Fruit fly (Drosophila melanogaster) whole organism, embryonic: ENCODE measurements around the gene ClpP.
A peak's percentile ranks its signal among the peaks of the same experiment; 100 is the strongest.

Experiments used
- CG10654 ChIP-seq: fragments of 200-800 bp; sonication (Bioruptor generic); optimal IDR thresholded peaks from 2 replicates; lab custom pipeline; 2016; ENCODE audit warnings: missing biosample characterization, missing genetic modification characterization
- CG10979 ChIP-seq: fragments of 200-800 bp; sonication (Bioruptor generic); optimal IDR thresholded peaks from 2 replicates; lab custom pipeline; 2018; ENCODE audit warnings: missing biosample characterization, mild to moderate bottlenecking, missing genetic modification characterization, moderate library complexity
- CG11093 ChIP-seq: fragments of 200-800 bp; sonication (Bioruptor generic); IDR thresholded peaks from 3 replicates; pipeline ENCODE4 v1.3.6; 2022; ENCODE audit warnings: missing biosample characterization, missing genetic modification characterization
- CG13424 ChIP-seq: fragments of 200-800 bp; sonication (Bioruptor generic); optimal IDR thresholded peaks from 2 replicates; lab custom pipeline; 2019; ENCODE audit warnings: missing biosample characterization, mild to moderate bottlenecking, missing genetic modification characterization, moderate library complexity
- CG13894 ChIP-seq: fragments of 200-800 bp; sonication (Bioruptor generic); optimal IDR thresholded peaks from 3 replicates; lab custom pipeline; 2018; ENCODE audit warnings: missing biosample characterization, mild to moderate bottlenecking, missing genetic modification characterization, moderate library complexity
- CG14667 ChIP-seq: fragments of 200-800 bp; sonication (Bioruptor generic); IDR thresholded peaks from 2 replicates; pipeline ENCODE4 v1.3.6; 2022; ENCODE audit warnings: missing biosample characterization, missing genetic modification characterization
- CG14965 ChIP-seq: fragments of 200-800 bp; sonication (Bioruptor generic); optimal IDR thresholded peaks from 2 replicates; lab custom pipeline; 2016; ENCODE audit warnings: missing biosample characterization, missing genetic modification characterization, borderline replicate concordance
- CG15073 ChIP-seq: fragments of 200-800 bp; sonication (Bioruptor generic); optimal IDR thresholded peaks from 2 replicates; lab custom pipeline; 2016; ENCODE audit warnings: missing biosample characterization, missing genetic modification characterization
- CG2875 ChIP-seq: fragments of 200-800 bp; sonication (Bioruptor generic); optimal IDR thresholded peaks from 2 replicates; lab custom pipeline; 2017; ENCODE audit warnings: missing biosample characterization, mild to moderate bottlenecking, missing genetic modification characterization, missing genetic modification reagents
- CG3847 ChIP-seq: fragments of 200-800 bp; sonication (Bioruptor generic); IDR thresholded peaks from 2 replicates; pipeline ENCODE4 v1.3.6; 2022; ENCODE audit warnings: missing biosample characterization, missing genetic modification characterization
- CG6683 ChIP-seq: fragments of 200-800 bp; sonication (Bioruptor generic); optimal IDR thresholded peaks from 2 replicates; lab custom pipeline; 2017; ENCODE audit warnings: missing biosample characterization, mild to moderate bottlenecking, missing genetic modification characterization, missing genetic modification reagents
- CG6791 ChIP-seq: fragments of 200-800 bp; sonication (Bioruptor generic); IDR thresholded peaks from 3 replicates; pipeline ENCODE4 v1.3.6; 2022; ENCODE audit warnings: missing biosample characterization, missing genetic modification characterization; ENCODE audit not compliant: partially characterized antibody
- CG6854 ChIP-seq: fragments of 200-800 bp; sonication (Bioruptor generic); optimal IDR thresholded peaks from 3 replicates; lab custom pipeline; 2017; ENCODE audit warnings: missing biosample characterization, mild to moderate bottlenecking, missing genetic modification characterization
- CG7928 ChIP-seq: fragments of 200-800 bp; sonication (Bioruptor generic); optimal IDR thresholded peaks from 2 replicates; lab custom pipeline; 2017; ENCODE audit warnings: missing biosample characterization, mild to moderate bottlenecking, missing genetic modification characterization
- CTCF ChIP-seq: fragments of 200-800 bp; sonication (Bioruptor generic); optimal IDR thresholded peaks from 2 replicates; lab custom pipeline; 2017; ENCODE audit warnings: missing biosample characterization, mild to moderate bottlenecking, missing genetic modification characterization, moderate library complexity
- Chrac-16 ChIP-seq: fragments of 200-800 bp; sonication (Bioruptor generic); optimal IDR thresholded peaks from 3 replicates; lab custom pipeline; 2016; ENCODE audit warnings: missing biosample characterization, missing genetic modification characterization
- CrebB ChIP-seq: fragments of 200-800 bp; sonication (Bioruptor generic); optimal IDR thresholded peaks from 3 replicates; lab custom pipeline; 2018; ENCODE audit warnings: missing biosample characterization, mild to moderate bottlenecking, missing genetic modification characterization
- Dek ChIP-seq: fragments of 200-800 bp; sonication (Bioruptor generic); optimal IDR thresholded peaks from 3 replicates; lab custom pipeline; 2019; ENCODE audit warnings: missing biosample characterization, mild to moderate bottlenecking, missing genetic modification characterization, moderate library complexity
- Dref ChIP-seq: fragments of 200-800 bp; sonication (Bioruptor generic); IDR thresholded peaks from 2 replicates; pipeline ENCODE4 v1.3.6; 2022; ENCODE audit warnings: missing biosample characterization, missing genetic modification characterization
- E2f2 ChIP-seq: fragments of 200-800 bp; sonication (Bioruptor generic); IDR thresholded peaks from 2 replicates; pipeline ENCODE4 v1.3.6; 2022; ENCODE audit warnings: missing biosample characterization, missing genetic modification characterization
- Fer3 ChIP-seq: fragments of 200-800 bp; sonication (Bioruptor generic); optimal IDR thresholded peaks from 2 replicates; lab custom pipeline; 2018; ENCODE audit warnings: missing biosample characterization, mild to moderate bottlenecking, missing genetic modification characterization, moderate library complexity
- Gug ChIP-seq: fragments of 200-800 bp; sonication (Bioruptor generic); IDR thresholded peaks from 4 replicates; pipeline ENCODE4 v1.3.6; 2022; ENCODE audit warnings: missing biosample characterization, missing genetic modification characterization
- Hmr ChIP-seq: fragments of 200-800 bp; sonication (Bioruptor generic); optimal IDR thresholded peaks from 3 replicates; lab custom pipeline; 2017; ENCODE audit warnings: mild to moderate bottlenecking, missing biosample characterization, missing genetic modification reagents, missing genetic modification characterization
- Lhr ChIP-seq: fragments of 200-800 bp; sonication (Bioruptor generic); optimal IDR thresholded peaks from 3 replicates; lab custom pipeline; 2017; ENCODE audit warnings: mild to moderate bottlenecking, missing biosample characterization, missing genetic modification reagents, missing genetic modification characterization
- Meics ChIP-seq: fragments of 200-800 bp; sonication (Bioruptor generic); optimal IDR thresholded peaks from 2 replicates; lab custom pipeline; 2017; ENCODE audit warnings: missing biosample characterization, mild to moderate bottlenecking, missing genetic modification characterization
- Myb ChIP-seq: fragments of 200-800 bp; sonication (Bioruptor generic); optimal IDR thresholded peaks from 2 replicates; lab custom pipeline; 2016; ENCODE audit warnings: missing biosample characterization, missing genetic modification characterization
- Nf-YA ChIP-seq: fragments of 200-800 bp; sonication (Bioruptor generic); IDR thresholded peaks from 2 replicates; pipeline ENCODE4 v1.3.6; 2022; ENCODE audit warnings: missing biosample characterization, missing genetic modification characterization
- Nf-YC ChIP-seq: fragments of 200-800 bp; optimal IDR thresholded peaks from 3 replicates; lab custom pipeline; 2019; ENCODE audit warnings: missing biosample characterization, mild to moderate bottlenecking, missing genetic modification characterization, moderate library complexity
- Optix ChIP-seq: fragments of 200-800 bp; sonication (Bioruptor generic); IDR thresholded peaks from 3 replicates; pipeline ENCODE4 v1.3.6; 2022; ENCODE audit warnings: missing biosample characterization, missing genetic modification characterization
- Pdp1 ChIP-seq, 2 experiments: fragments of 200-800 bp; sonication (Bioruptor generic); optimal IDR thresholded peaks; 3 replicates each; lab custom pipeline; 2016; ENCODE audit warnings: missing biosample characterization in 2 of 2, missing genetic modification characterization in 2 of 2, mild to moderate bottlenecking in 1 of 2, moderate library complexity in 1 of 2
- Xrp1 ChIP-seq: fragments of 200-800 bp; sonication (Bioruptor generic); IDR thresholded peaks from 2 replicates; pipeline ENCODE4 v1.3.6; 2022; ENCODE audit warnings: missing biosample characterization, missing genetic modification characterization
- YL-1 ChIP-seq: fragments of 200-800 bp; sonication (Bioruptor generic); optimal IDR thresholded peaks from 3 replicates; lab custom pipeline; 2017; ENCODE audit warnings: missing biosample characterization, mild to moderate bottlenecking, missing genetic modification characterization
- aop ChIP-seq: fragments of 200-800 bp; sonication (Bioruptor generic); IDR thresholded peaks from 2 replicates; pipeline ENCODE4 v1.3.6; 2022; ENCODE audit warnings: missing biosample characterization, missing genetic modification characterization
- ara ChIP-seq: fragments of 200-800 bp; sonication (Bioruptor generic); IDR thresholded peaks from 2 replicates; pipeline ENCODE4 v1.3.6; 2022; ENCODE audit warnings: missing biosample characterization, missing genetic modification characterization
- az2 ChIP-seq: fragments of 200-800 bp; sonication (Bioruptor generic); optimal IDR thresholded peaks from 3 replicates; lab custom pipeline; 2016; ENCODE audit warnings: missing biosample characterization, missing genetic modification characterization
- bbx ChIP-seq: fragments of 200-800 bp; sonication (Bioruptor generic); IDR thresholded peaks from 2 replicates; pipeline ENCODE4 v1.3.6; 2022; ENCODE audit warnings: missing biosample characterization, missing genetic modification characterization; ENCODE audit not compliant: partially characterized antibody
- cg ChIP-seq: fragments of 200-800 bp; sonication (Bioruptor generic); optimal IDR thresholded peaks from 3 replicates; lab custom pipeline; 2019; ENCODE audit warnings: missing biosample characterization, mild to moderate bottlenecking, missing genetic modification characterization, moderate library complexity
- ci ChIP-seq: fragments of 200-800 bp; sonication (Bioruptor generic); IDR thresholded peaks from 3 replicates; pipeline ENCODE4 v1.3.6; 2022; ENCODE audit warnings: missing biosample characterization, missing genetic modification characterization
- danr ChIP-seq: fragments of 200-800 bp; sonication (Bioruptor generic); IDR thresholded peaks from 2 replicates; pipeline ENCODE4 v1.3.6; 2022; ENCODE audit warnings: missing biosample characterization, missing genetic modification characterization
- gcm2 ChIP-seq: fragments of 200-800 bp; sonication (Bioruptor generic); optimal IDR thresholded peaks from 2 replicates; lab custom pipeline; 2016; ENCODE audit warnings: missing biosample characterization, missing genetic modification characterization
- ind ChIP-seq: fragments of 200-800 bp; sonication (Bioruptor generic); optimal IDR thresholded peaks from 3 replicates; lab custom pipeline; 2016; ENCODE audit warnings: missing biosample characterization, missing genetic modification characterization
- lbe ChIP-seq: fragments of 200-800 bp; sonication (Bioruptor generic); optimal IDR thresholded peaks from 2 replicates; lab custom pipeline; 2016; ENCODE audit warnings: missing biosample characterization, mild to moderate bottlenecking, missing genetic modification characterization
- lov ChIP-seq, 2 experiments: fragments of 200-800 bp in 1 of 2; fragments of >200 bp in 1 of 2; sonication (Bioruptor generic) in 1 of 2; IDR thresholded peaks in 1 of 2; optimal IDR thresholded peaks in 1 of 2; 2 replicates in 1 of 2; 3 replicates in 1 of 2; pipeline versions ENCODE4 v1.3.6 to Lab custom; 2017 to 2022; ENCODE audit warnings: missing biosample characterization in 1 of 2, missing genetic modification characterization in 1 of 2
- pros ChIP-seq: fragments of 200-800 bp; sonication (Bioruptor generic); optimal IDR thresholded peaks from 3 replicates; lab custom pipeline; 2019; ENCODE audit warnings: missing biosample characterization, mild to moderate bottlenecking, missing genetic modification characterization, moderate library complexity
- ranshi ChIP-seq: fragments of 200-800 bp; sonication (Bioruptor generic); IDR thresholded peaks from 2 replicates; pipeline ENCODE4 v1.3.6; 2022; ENCODE audit warnings: missing biosample characterization, missing genetic modification characterization
- ro ChIP-seq: fragments of 200-800 bp; sonication (Bioruptor generic); IDR thresholded peaks from 2 replicates; pipeline ENCODE4 v1.3.6; 2022; ENCODE audit warnings: missing biosample characterization, missing genetic modification characterization
- salm ChIP-seq: fragments of 200-800 bp; sonication (Bioruptor generic); optimal IDR thresholded peaks from 2 replicates; lab custom pipeline; 2018; ENCODE audit warnings: missing biosample characterization, mild to moderate bottlenecking, missing genetic modification characterization
- tio ChIP-seq: fragments of 200-800 bp; sonication (Bioruptor generic); optimal IDR thresholded peaks from 2 replicates; lab custom pipeline; 2017; ENCODE audit warnings: missing biosample characterization, missing genetic modification characterization, inconsistent platforms
- unpg ChIP-seq: fragments of 200-800 bp; sonication (Bioruptor generic); optimal IDR thresholded peaks from 3 replicates; lab custom pipeline; 2018; ENCODE audit warnings: missing biosample characterization, mild to moderate bottlenecking, missing genetic modification characterization, moderate library complexity
- wdn ChIP-seq: fragments of 200-800 bp; sonication (Bioruptor generic); IDR thresholded peaks from 2 replicates; pipeline ENCODE4 v1.3.6; 2022; ENCODE audit warnings: missing biosample characterization, missing genetic modification characterization
- z ChIP-seq: fragments of 200-800 bp; sonication (Bioruptor generic); IDR thresholded peaks from 3 replicates; pipeline ENCODE4 v1.3.6; 2022; ENCODE audit warnings: missing biosample characterization, missing genetic modification characterization

Gene ClpP

dm6 chr2L:10339212-10339721 lies 17.3 kb upstream of the ClpP start, which contains the start of gene SamDC (continued):
- TF ChIP-seq CG6854 (GFP tag; lab: Kevin White, UChicago) (peak; percentile 33), Xrp1 (peak; percentile 32; the same call in 1 of the 2 replicates), E2f2 (peak; percentile 42), tio (GFP tag; lab: Kevin White, UChicago) (no peak), Gug (no peak), Meics (peak; percentile 25), CG15073 (GFP tag; lab: Kevin White, UChicago) (no peak), Chrac-16 (GFP tag; lab: Kevin White, UChicago) (no peak), CG2875 (GFP tag; lab: Kevin White, UChicago) (no peak), z (GFP tag; lab: Robert Waterston, UW) (no peak), gcm2 (GFP tag; lab: Kevin White, UChicago) (no peak), salm (tag; lab: Kevin White, UChicago) (peak; percentile 14), wdn (GFP tag; lab: Robert Waterston, UW) (no peak), YL-1 (GFP tag; lab: Kevin White, UChicago) (peak; percentile 61), unpg (GFP tag; lab: Kevin White, UChicago) (peak; percentile 57), Dref (GFP tag; lab: Robert Waterston, UW) (peak; percentile 91), cg (GFP tag; lab: Kevin White, UChicago) (no peak), Nf-YC (tag; lab: Kevin White, UChicago) (no peak), CG10654 (peak; percentile 14), ranshi (GFP tag; lab: Robert Waterston, UW) (no peak), az2 (GFP tag; lab: Kevin White, UChicago) (peak; percentile 53), CrebB (tag; lab: Kevin White, UChicago) (peak; percentile 18), aop (GFP tag; lab: Robert Waterston, UW) (no peak), Lhr (GFP tag; lab: Kevin White, UChicago) (peak; percentile 79), CTCF (GFP tag; lab: Kevin White, UChicago) (no peak), Hmr (GFP tag; lab: Kevin White, UChicago) (peak; percentile 75), bbx (GFP tag; lab: Robert Waterston, UW) (peak; percentile 86), CG14667 (GFP tag; lab: Robert Waterston, UW) (no peak), CG6683 (GFP tag; lab: Kevin White, UChicago) (no peak), pros (GFP tag; lab: Kevin White, UChicago) (peak; percentile 14), ci (peak; percentile 66; the same call in 2 of the 3 replicates), CG13424 (tag; lab: Kevin White, UChicago) (peak; percentile 59), danr (no peak), Fer3 (tag; lab: Kevin White, UChicago) (peak; percentile 34), Pdp1 (GFP tag; optimal IDR thresholded peaks at IDR 0.05; lab: Kevin White, UChicago) (peak; percentile 2 to 82), CG3847 (GFP tag; lab: Robert Waterston, UW) (no peak; the same call in none of the 2 replicates), CG7928 (GFP tag; lab: Kevin White, UChicago) (no peak), Nf-YA (no peak), CG14965 (GFP tag; lab: Kevin White, UChicago) (no peak), ara (GFP tag; lab: Robert Waterston, UW) (peak; percentile 58; the same call in 1 of the 2 replicates), ind (peak; percentile 25), CG10979 (peak; percentile 16), ro (GFP tag; lab: Robert Waterston, UW) (no peak), lov (optimal IDR thresholded peaks at IDR 0.05; lab: Kevin White, UChicago) (no peak), lov (GFP tag; IDR thresholded peaks at IDR 0.05; lab: Robert Waterston, UW) (no peak), CG13894 (peak; percentile 66), Myb (GFP tag; lab: Kevin White, UChicago) (peak; percentile 5), Dek (peak; percentile 68), CG11093 (GFP tag; lab: Robert Waterston, UW) (no peak), CG6791 (peak; percentile 87), lbe (GFP tag; lab: Kevin White, UChicago) (peak; percentile 13), Optix (GFP tag; lab: Robert Waterston, UW) (no peak)
